Worm (Caenorhabditis elegans): Measurements from ENCODE around the gene B0286.1.

B0286.1 gene

DNA sequence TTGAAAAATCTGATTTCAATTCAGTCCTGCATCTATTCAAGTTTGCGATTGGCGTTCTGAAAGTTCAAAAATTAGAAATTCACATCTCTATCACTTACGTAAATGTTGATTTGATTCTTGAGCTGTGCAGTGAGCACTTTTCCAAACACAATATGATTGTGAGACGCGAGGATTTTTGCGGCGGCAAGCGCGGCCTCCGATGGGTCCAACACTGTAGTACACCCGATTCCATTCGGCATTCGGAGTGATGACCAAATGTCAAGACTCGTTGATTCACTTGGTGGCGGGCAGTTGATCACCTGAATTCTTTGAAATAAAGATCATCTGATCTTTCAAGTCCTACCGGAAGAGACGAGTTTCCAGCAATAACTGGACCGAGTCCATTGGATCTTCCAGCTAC is 8.6 kb upstream of the B0286.1 start:
- TF ChIP-seq zag-1 (tag; optimal IDR thresholded peaks at IDR 0.05): no peak

DNA sequence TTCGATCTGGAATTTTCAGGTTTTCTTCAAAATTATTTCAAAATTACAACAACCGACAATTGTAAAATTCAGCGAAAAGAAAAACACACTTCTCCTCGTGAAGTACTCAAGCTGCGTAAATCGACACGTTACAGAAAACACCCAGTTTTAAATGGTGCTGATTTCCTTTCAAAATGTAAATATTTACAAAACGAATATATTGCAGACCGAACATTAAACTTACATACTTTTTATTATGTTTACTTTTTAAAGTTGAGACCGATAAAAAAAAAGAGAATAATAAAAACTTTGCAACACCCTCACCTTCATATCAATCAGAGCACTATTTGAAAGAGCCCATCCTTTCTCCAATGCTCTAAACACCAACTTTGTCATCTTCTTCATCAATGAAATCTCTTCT is 7.5 kb upstream of the B0286.1 start:
- TF ChIP-seq ztf-4 (tag; optimal IDR thresholded peaks at IDR 0.05) (no peak), elt-2 (tag; optimal IDR thresholded peaks at IDR 0.05) (no peak), Y116A8C.19 (tag; optimal IDR thresholded peaks at IDR 0.05; ENCODE audit: borderline replicate concordance) (no peak), hlh-17 (GFP tag; optimal IDR thresholded peaks at IDR 0.05; ENCODE audit: borderline replicate concordance) (no peak), irx-1 (tag; optimal IDR thresholded peaks at IDR 0.05) (no peak), lin-39 (tag; optimal IDR thresholded peaks at IDR 0.05) (no peak), unc-98 (GFP tag; IDR thresholded peaks at IDR 0.05) (no peak), nhr-28 (tag; optimal IDR thresholded peaks at IDR 0.05) (no peak), lin-14 (GFP tag; optimal IDR thresholded peaks at IDR 0.05) (no peak), mab-9 (GFP tag; IDR thresholded peaks at IDR 0.05) (no peak), rnt-1 (tag; optimal IDR thresholded peaks at IDR 0.05) (no peak)

- TF ChIP-seq nhr-71 (tag; optimal IDR thresholded peaks at IDR 0.05): peak; percentile 4
- TF ChIP-seq elt-2 (tag; optimal IDR thresholded peaks at IDR 0.05): peak; percentile 72
- no peak for TF ChIP-seq snpc-4 (tag; optimal IDR thresholded peaks at IDR 0.05)
- peak; percentile 28 for TF ChIP-seq nhr-47 (tag; optimal IDR thresholded peaks at IDR 0.05)
These were observed 5.9 kb upstream of the B0286.1 start, which contains the start of gene paic-1 for ce11 chrII:4372406-4372805. Gene paic-1, minus strand, starts transcription at chrII:4372525.

ce11 chrII:4372867-4373397 is 5.4 kb upstream of the B0286.1 start:
- TF ChIP-seq alr-1 (tag; optimal IDR thresholded peaks at IDR 0.05; ENCODE audit: borderline replicate concordance) (no peak), isw-1 (GFP tag; IDR thresholded peaks at IDR 0.05) (no peak), efl-1 (optimal IDR thresholded peaks at IDR 0.05) (no peak), efl-1 (GFP tag; optimal IDR thresholded peaks at IDR 0.05 in 1 of 2) (peak in 1 of 2 experiments; percentile 8), aly-2 (tag; optimal IDR thresholded peaks at IDR 0.05) (no peak), unc-130 (tag; optimal IDR thresholded peaks at IDR 0.05) (no peak), nhr-76 (tag; optimal IDR thresholded peaks at IDR 0.05) (no peak), hlh-17 (GFP tag; optimal IDR thresholded peaks at IDR 0.05; ENCODE audit: borderline replicate concordance) (no peak), mef-2 (tag; optimal IDR thresholded peaks at IDR 0.05) (no peak)

DNA sequence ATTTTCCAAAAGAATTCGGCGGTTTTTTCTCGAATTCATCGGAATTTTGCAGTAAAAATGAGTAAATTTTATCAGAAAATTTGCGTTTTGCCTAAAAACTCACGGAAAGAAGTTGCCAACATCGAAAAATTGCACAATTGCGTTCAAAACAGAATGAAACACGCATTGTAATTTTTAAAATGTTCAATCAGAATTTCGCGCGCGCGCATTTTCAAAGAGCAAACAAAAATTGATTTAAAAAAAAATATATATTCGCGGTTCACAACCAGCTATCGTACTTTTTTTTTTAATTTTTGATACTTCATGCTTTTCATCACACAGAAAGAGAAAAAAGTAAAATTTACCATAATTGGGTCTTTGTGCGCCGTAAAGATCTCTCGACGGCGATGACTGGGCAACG is 3.4 kb upstream of the B0286.1 start:
- TF ChIP-seq pax-3 (tag; optimal IDR thresholded peaks at IDR 0.05): no peak

DNA sequence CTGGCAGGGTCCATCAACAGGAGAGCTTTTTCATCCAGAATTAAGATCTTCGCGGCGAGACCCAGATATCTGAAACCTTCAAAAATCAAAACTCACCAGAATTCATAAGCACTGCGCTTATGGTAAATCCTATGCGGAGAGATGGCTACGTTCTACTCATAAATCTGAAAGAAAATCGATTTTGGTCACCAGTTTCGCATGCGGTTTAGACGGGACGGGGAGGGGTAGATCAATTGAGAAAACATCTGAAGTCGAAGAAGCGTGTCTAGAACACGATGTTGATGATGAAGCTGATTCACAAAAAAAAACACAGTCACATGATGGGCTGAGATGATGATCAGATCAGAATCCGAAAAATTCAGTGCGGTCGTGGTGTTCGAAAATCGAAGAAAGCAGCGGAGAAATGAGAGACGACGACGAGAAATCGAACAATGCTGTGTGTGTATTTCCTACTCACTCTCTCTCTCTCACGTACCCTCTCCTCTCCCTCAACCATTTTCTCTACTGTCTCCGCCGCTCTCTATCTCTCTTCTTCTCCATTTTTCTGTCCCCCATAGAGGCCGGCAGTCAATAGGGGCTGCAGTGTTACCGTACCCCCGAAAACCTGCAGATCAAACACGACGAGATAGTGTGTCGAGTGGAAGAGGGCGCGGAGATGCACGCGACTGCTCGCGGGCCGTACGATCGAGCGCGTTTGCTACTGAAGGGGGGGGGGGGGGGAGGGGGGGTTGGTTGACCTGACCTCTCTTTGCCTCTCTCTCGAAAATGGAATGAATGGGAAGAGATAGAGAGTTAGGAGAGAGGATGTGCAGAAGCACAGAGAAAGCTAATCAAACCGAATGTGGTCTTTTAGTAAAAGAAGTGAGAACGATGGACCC is 1.8 kb upstream of the B0286.1 start, which contains the start of gene ntl-2:
TSS of gene ntl-2 (minus strand) at position 171 of the 878 bp plus-strand sequence.
- TF ChIP-seq irx-1 (tag; optimal IDR thresholded peaks at IDR 0.05) (peak; percentile 88), pag-3 (tag; optimal IDR thresholded peaks at IDR 0.05; ENCODE audit: borderline replicate concordance, insufficient read depth) (no peak), nhr-28 (tag; optimal IDR thresholded peaks at IDR 0.05) (no peak), sup-37 (GFP tag; optimal IDR thresholded peaks at IDR 0.05) (peak; percentile 92), hlh-4 (tag; optimal IDR thresholded peaks at IDR 0.05) (no peak), mdl-1 (tag; optimal IDR thresholded peaks at IDR 0.05) (peak; percentile 60 to 96), ztf-11 (tag; optimal IDR thresholded peaks at IDR 0.05) (peak in 1 of 2 experiments; percentile 76), vab-15 (tag; optimal IDR thresholded peaks at IDR 0.05) (peak; percentile 95), ets-5 (GFP tag; IDR thresholded peaks at IDR 0.05) (no peak), efl-3 (GFP tag; optimal IDR thresholded peaks at IDR 0.05) (peak; percentile 71), grh-1 (GFP tag; IDR thresholded peaks at IDR 0.05) (peak; percentile 91), fkh-10 (GFP tag; optimal IDR thresholded peaks at IDR 0.05) (peak; percentile 88), rnt-1 (tag; optimal IDR thresholded peaks at IDR 0.05) (peak; percentile 96), ama-1 (optimal IDR thresholded peaks at IDR 0.05) (peak; percentile 16), egl-13 (tag; optimal IDR thresholded peaks at IDR 0.05) (peak; percentile 87), swsn-7 (tag; optimal IDR thresholded peaks at IDR 0.05) (peak; percentile 95), ceh-82 (tag; optimal IDR thresholded peaks at IDR 0.05) (peak; percentile 89 to 97 (median 91)), unc-30 (tag; optimal IDR thresholded peaks at IDR 0.05) (no peak), nhr-85 (tag) (peak; percentile 97), nhr-20 (tag; optimal IDR thresholded peaks at IDR 0.05) (peak; percentile 95)
